In the genomic region with DNA sequence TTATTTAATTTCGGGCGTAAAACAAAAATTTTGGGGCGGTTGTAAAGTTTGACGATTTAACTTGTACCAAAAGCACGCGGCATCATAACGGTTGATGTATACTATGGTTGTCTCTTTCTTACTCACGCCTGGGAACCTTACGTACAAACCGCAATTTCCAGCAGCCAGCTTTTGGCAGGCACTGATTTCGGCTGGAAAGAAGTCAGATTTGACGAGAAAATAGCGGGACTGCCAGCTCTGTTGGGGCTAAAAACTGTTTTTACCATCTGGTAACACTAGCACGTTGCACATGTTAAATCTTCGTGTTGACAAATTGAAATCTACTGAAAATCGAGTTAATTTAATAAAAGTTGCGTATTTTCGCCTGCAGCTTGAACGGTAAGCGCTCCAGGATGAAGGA, we compare ENCODE assay signal across 1 fruit fly cellular context.
TF ChIP-seq lines count a peak whose summit lies in the region.

A gene (minus strand): TSS at position 108 of the 400 bp plus-strand sequence.

TF ChIP-seq in whole organism, embryonic, 481 proteins besides CTCF, POLR2A, EP300 and RAD21 (continued from another document and continues in another):
- TF ChIP-seq CG18011 (GFP tag; optimal IDR thresholded peaks at IDR 0.05; lab: Kevin White, UChicago) (peak; percentile 99), tll (GFP tag; optimal IDR thresholded peaks at IDR 0.05; lab: Kevin White, UChicago) (peak in 1 of 2 experiments; percentile 33), Sox102F (GFP tag; optimal IDR thresholded peaks at IDR 0.05; lab: Kevin White, UChicago) (no peak), CG6272 (GFP tag; IDR thresholded peaks at IDR 0.05; lab: Robert Waterston, UW) (peak; percentile 25; the same call in 1 of the 2 replicates), Sin3A (optimal IDR thresholded peaks at IDR 0.05; lab: Kevin White, UChicago) (peak; percentile 87), ci (GFP tag; IDR thresholded peaks at IDR 0.05; lab: Robert Waterston, UW) (no peak), Taf1 (GFP tag; IDR thresholded peaks at IDR 0.05; lab: Robert Waterston, UW) (no peak), NC2β (GFP tag; optimal IDR thresholded peaks at IDR 0.05; lab: Kevin White, UChicago) (peak; percentile 42), CG4404 (GFP tag; IDR thresholded peaks at IDR 0.05; lab: Robert Waterston, UW) (no peak), CG4424 (GFP tag; optimal IDR thresholded peaks at IDR 0.05; lab: Kevin White, UChicago) (no peak), fd64A (GFP tag; optimal IDR thresholded peaks at IDR 0.05; lab: Kevin White, UChicago) (no peak), cg (GFP tag; optimal IDR thresholded peaks at IDR 0.05; lab: Kevin White, UChicago) (no peak), row (GFP tag; IDR thresholded peaks at IDR 0.05; lab: Robert Waterston, UW) (peak; percentile 74; the same call in 2 of the 3 replicates), Nf-YB (GFP tag; optimal IDR thresholded peaks at IDR 0.05; lab: Kevin White, UChicago) (no peak), CG3281 (GFP tag; optimal IDR thresholded peaks at IDR 0.05; lab: Kevin White, UChicago) (no peak), ttk (GFP tag; IDR thresholded peaks at IDR 0.05; lab: Robert Waterston, UW) (no peak), Gsc (GFP tag; IDR thresholded peaks at IDR 0.05; lab: Robert Waterston, UW) (no peak), tup (GFP tag; optimal IDR thresholded peaks at IDR 0.05; lab: Kevin White, UChicago) (no peak), CG14965 (GFP tag; optimal IDR thresholded peaks at IDR 0.05; lab: Kevin White, UChicago; ENCODE audit: borderline replicate concordance) (no peak), CG17612 (GFP tag; IDR thresholded peaks at IDR 0.05; lab: Robert Waterston, UW) (no peak), CG43689 (GFP tag; IDR thresholded peaks at IDR 0.05; lab: Robert Waterston, UW) (no peak), Dad (GFP tag; optimal IDR thresholded peaks at IDR 0.05; lab: Kevin White, UChicago) (no peak), tgo (GFP tag; IDR thresholded peaks at IDR 0.05; lab: Robert Waterston, UW) (no peak; the same call in 2 of the 3 replicates), CG17912 (GFP tag; optimal IDR thresholded peaks at IDR 0.05; lab: Kevin White, UChicago) (peak; percentile 39), vfl (GFP tag; optimal IDR thresholded peaks at IDR 0.05; lab: Kevin White, UChicago) (no peak), hbn (GFP tag; IDR thresholded peaks at IDR 0.05; lab: Robert Waterston, UW; ENCODE audit: partially characterized antibody) (peak; percentile 42; the same call in 1 of the 2 replicates), chm (GFP tag; IDR thresholded peaks at IDR 0.05; lab: Robert Waterston, UW) (no peak), CG13624 (GFP tag; optimal IDR thresholded peaks at IDR 0.05; lab: Kevin White, UChicago) (no peak), CG8388 (GFP tag; optimal IDR thresholded peaks at IDR 0.05; lab: Kevin White, UChicago) (no peak), CG2116 (GFP tag; optimal IDR thresholded peaks at IDR 0.05; lab: Kevin White, UChicago) (peak; percentile 9), btn (GFP tag; optimal IDR thresholded peaks at IDR 0.05; lab: Kevin White, UChicago) (no peak), CG7786 (GFP tag; optimal IDR thresholded peaks at IDR 0.05; lab: Kevin White, UChicago) (no peak), CG10979 (tag; optimal IDR thresholded peaks at IDR 0.05; lab: Kevin White, UChicago) (no peak), CG9817 (tag; optimal IDR thresholded peaks at IDR 0.05; lab: Kevin White, UChicago) (peak; percentile 7), schlank (tag; optimal IDR thresholded peaks at IDR 0.05; lab: Kevin White, UChicago) (no peak), CG34224 (GFP tag; IDR thresholded peaks at IDR 0.05; lab: Robert Waterston, UW; ENCODE audit: partially characterized antibody) (peak; percentile 54; the same call in 2 of the 3 replicates), CG5953 (GFP tag; IDR thresholded peaks at IDR 0.05; lab: Robert Waterston, UW) (no peak), Ets65A (GFP tag; lab: Kevin White, UChicago) (peak; percentile 87), Lim3 (GFP tag; IDR thresholded peaks at IDR 0.05; lab: Robert Waterston, UW) (no peak), Dek (tag; optimal IDR thresholded peaks at IDR 0.05; lab: Kevin White, UChicago) (no peak), ind (GFP tag; optimal IDR thresholded peaks at IDR 0.05; lab: Kevin White, UChicago) (no peak), Fer1 (GFP tag; optimal IDR thresholded peaks at IDR 0.05; lab: Kevin White, UChicago) (no peak), CG6791 (GFP tag; IDR thresholded peaks at IDR 0.05; lab: Robert Waterston, UW; ENCODE audit: partially characterized antibody) (peak; percentile 59; the same call in 2 of the 3 replicates), Hsf (GFP tag; optimal IDR thresholded peaks at IDR 0.05; lab: Kevin White, UChicago) (no peak), CG9215 (GFP tag; IDR thresholded peaks at IDR 0.05; lab: Robert Waterston, UW) (no peak), z (GFP tag; IDR thresholded peaks at IDR 0.05; lab: Robert Waterston, UW) (no peak), sob (GFP tag; IDR thresholded peaks at IDR 0.05; lab: Robert Waterston, UW) (peak; percentile 51; the same call in 1 of the 2 replicates), ap (GFP tag; IDR thresholded peaks at IDR 0.05; lab: Robert Waterston, UW) (no peak), CG12942 (GFP tag; optimal IDR thresholded peaks at IDR 0.05; lab: Kevin White, UChicago) (no peak), HmgD (GFP tag; optimal IDR thresholded peaks at IDR 0.05; lab: Kevin White, UChicago) (peak; percentile 88), Pdp1 (GFP tag; optimal IDR thresholded peaks at IDR 0.05; lab: Kevin White, UChicago) (no peak), Opbp (GFP tag; IDR thresholded peaks at IDR 0.05; lab: Robert Waterston, UW; ENCODE audit: partially characterized antibody) (peak; percentile 51; the same call in 2 of the 3 replicates), dati (GFP tag; IDR thresholded peaks at IDR 0.05; lab: Robert Waterston, UW) (no peak), CG10147 (GFP tag; optimal IDR thresholded peaks at IDR 0.05; lab: Kevin White, UChicago) (no peak), slp2 (GFP tag; optimal IDR thresholded peaks at IDR 0.05; lab: Kevin White, UChicago) (no peak), stwl (tag; optimal IDR thresholded peaks at IDR 0.05; lab: Kevin White, UChicago) (peak; percentile 99), dysf (GFP tag; IDR thresholded peaks at IDR 0.05; lab: Robert Waterston, UW) (no peak), grau (tag; optimal IDR thresholded peaks at IDR 0.05; lab: Kevin White, UChicago) (no peak), CG1602 (GFP tag; optimal IDR thresholded peaks at IDR 0.05; lab: Kevin White, UChicago) (no peak), Hr3 (GFP tag; optimal IDR thresholded peaks at IDR 0.05; lab: Kevin White, UChicago) (no peak), tna (GFP tag; IDR thresholded peaks at IDR 0.05; lab: Robert Waterston, UW; ENCODE audit: partially characterized antibody) (no peak), NfI (GFP tag; optimal IDR thresholded peaks at IDR 0.05; lab: Kevin White, UChicago) (peak; percentile 18), Scr (GFP tag; IDR thresholded peaks at IDR 0.05; lab: Robert Waterston, UW; ENCODE audit: partially characterized antibody) (peak; percentile 48; the same call in 1 of the 2 replicates), p53 (GFP tag; optimal IDR thresholded peaks at IDR 0.05; lab: Kevin White, UChicago) (peak; percentile 76), gsb (GFP tag; IDR thresholded peaks at IDR 0.05; lab: Robert Waterston, UW) (no peak), dm (GFP tag; optimal IDR thresholded peaks at IDR 0.05; lab: Kevin White, UChicago) (peak; percentile 98), MBD-R2 (GFP tag; IDR thresholded peaks at IDR 0.05; lab: Robert Waterston, UW) (peak; percentile 97), pum (GFP tag; optimal IDR thresholded peaks at IDR 0.05; lab: Kevin White, UChicago) (no peak), vvl (GFP tag; IDR thresholded peaks at IDR 0.05; lab: Robert Waterston, UW) (peak; percentile 58; the same call in 1 of the 2 replicates), CG32772 (GFP tag; IDR thresholded peaks at IDR 0.05; lab: Robert Waterston, UW) (no peak), pfk (GFP tag; optimal IDR thresholded peaks at IDR 0.05; lab: Kevin White, UChicago) (no peak), fd96Cb (tag; optimal IDR thresholded peaks at IDR 0.05; lab: Kevin White, UChicago) (no peak), CG9727 (GFP tag; optimal IDR thresholded peaks at IDR 0.05; lab: Kevin White, UChicago) (peak; percentile 4), gcm (GFP tag; optimal IDR thresholded peaks at IDR 0.05; lab: Kevin White, UChicago) (no peak), CG1792 (GFP tag; optimal IDR thresholded peaks at IDR 0.05; lab: Kevin White, UChicago) (no peak), D19B (GFP tag; optimal IDR thresholded peaks at IDR 0.05; lab: Kevin White, UChicago) (no peak), hb (GFP tag; IDR thresholded peaks at IDR 0.05; lab: Robert Waterston, UW; ENCODE audit: partially characterized antibody) (peak; percentile 16; the same call in 1 of the 3 replicates), E2f2 (GFP tag; IDR thresholded peaks at IDR 0.05; lab: Robert Waterston, UW) (peak; percentile 85), Meics (GFP tag; optimal IDR thresholded peaks at IDR 0.05; lab: Kevin White, UChicago) (peak; percentile 5), bab2 (GFP tag; optimal IDR thresholded peaks at IDR 0.05; lab: Kevin White, UChicago) (no peak), CG9797 (GFP tag; optimal IDR thresholded peaks at IDR 0.05; lab: Kevin White, UChicago) (peak; percentile 78), prd (optimal IDR thresholded peaks at IDR 0.05; lab: Kevin White, UChicago) (no peak), prd (GFP tag; IDR thresholded peaks at IDR 0.05; lab: Robert Waterston, UW) (no peak), Atf3 (GFP tag; optimal IDR thresholded peaks at IDR 0.05; lab: Kevin White, UChicago) (no peak), ase (GFP tag; IDR thresholded peaks at IDR 0.05; lab: Robert Waterston, UW) (no peak), Hmx (GFP tag; optimal IDR thresholded peaks at IDR 0.05; lab: Kevin White, UChicago) (no peak), CG6175 (GFP tag; IDR thresholded peaks at IDR 0.05; lab: Robert Waterston, UW) (no peak), Abd-B (GFP tag; optimal IDR thresholded peaks at IDR 0.05; lab: Kevin White, UChicago) (peak; percentile 59), run (tag; optimal IDR thresholded peaks at IDR 0.05; lab: Kevin White, UChicago) (no peak), nerfin-1 (tag; optimal IDR thresholded peaks at IDR 0.05; lab: Kevin White, UChicago) (no peak), Xbp1 (GFP tag; optimal IDR thresholded peaks at IDR 0.05; lab: Kevin White, UChicago) (peak; percentile 8), Sry-β (GFP tag; optimal IDR thresholded peaks at IDR 0.05; lab: Kevin White, UChicago) (peak; percentile 98), TFAM (GFP tag; optimal IDR thresholded peaks at IDR 0.05; lab: Kevin White, UChicago) (no peak), emc (GFP tag; optimal IDR thresholded peaks at IDR 0.05; lab: Kevin White, UChicago) (no peak), ken (GFP tag; IDR thresholded peaks at IDR 0.05; lab: Robert Waterston, UW) (no peak), CG7372 (GFP tag; IDR thresholded peaks at IDR 0.05; lab: Robert Waterston, UW) (no peak), Atf-2 (GFP tag; optimal IDR thresholded peaks at IDR 0.05; lab: Kevin White, UChicago) (no peak), tin (GFP tag; optimal IDR thresholded peaks at IDR 0.05; lab: Kevin White, UChicago) (no peak), cas (GFP tag; IDR thresholded peaks at IDR 0.05; lab: Robert Waterston, UW) (no peak), Fer2 (tag; optimal IDR thresholded peaks at IDR 0.05; lab: Kevin White, UChicago) (no peak), eve (GFP tag; optimal IDR thresholded peaks at IDR 0.05; lab: Kevin White, UChicago) (no peak), Aef1 (GFP tag; IDR thresholded peaks at IDR 0.05; lab: Robert Waterston, UW) (no peak), CG10209 (GFP tag; optimal IDR thresholded peaks at IDR 0.05; lab: Kevin White, UChicago) (no peak), Fer3 (tag; optimal IDR thresholded peaks at IDR 0.05; lab: Kevin White, UChicago) (no peak), lab (GFP tag; optimal IDR thresholded peaks at IDR 0.05; lab: Kevin White, UChicago) (no peak), Lhr (GFP tag; optimal IDR thresholded peaks at IDR 0.05; lab: Kevin White, UChicago) (peak; percentile 90), al (GFP tag; IDR thresholded peaks at IDR 0.05; lab: Robert Waterston, UW) (no peak), dimm (GFP tag; IDR thresholded peaks at IDR 0.05; lab: Robert Waterston, UW) (no peak), CG15601 (tag; optimal IDR thresholded peaks at IDR 0.05; lab: Kevin White, UChicago) (no peak), ewg (GFP tag; optimal IDR thresholded peaks at IDR 0.05; lab: Kevin White, UChicago) (peak; percentile 30), CG3847 (GFP tag; IDR thresholded peaks at IDR 0.05; lab: Robert Waterston, UW) (peak; percentile 72), CHES-1-like (GFP tag; optimal IDR thresholded peaks at IDR 0.05; lab: Kevin White, UChicago) (peak; percentile 54), CrebB (tag; optimal IDR thresholded peaks at IDR 0.05; lab: Kevin White, UChicago) (no peak), CG13296 (GFP tag; optimal IDR thresholded peaks at IDR 0.05; lab: Kevin White, UChicago) (no peak), D (optimal IDR thresholded peaks at IDR 0.05; lab: Kevin White, UChicago) (no peak), D (GFP tag; optimal IDR thresholded peaks at IDR 0.05; lab: Kevin White, UChicago) (no peak), Bgb (GFP tag; IDR thresholded peaks at IDR 0.05; lab: Robert Waterston, UW; ENCODE audit: partially characterized antibody) (peak; percentile 69; the same call in 1 of the 2 replicates), Vsx1 (GFP tag; optimal IDR thresholded peaks at IDR 0.05; lab: Kevin White, UChicago) (no peak), Camta (GFP tag; optimal IDR thresholded peaks at IDR 0.05; lab: Kevin White, UChicago) (no peak), Bdp1 (GFP tag; optimal IDR thresholded peaks at IDR 0.05; lab: Kevin White, UChicago) (no peak), CG1529 (GFP tag; optimal IDR thresholded peaks at IDR 0.05; lab: Kevin White, UChicago) (no peak), CG12659 (GFP tag; optimal IDR thresholded peaks at IDR 0.05; lab: Kevin White, UChicago) (peak; percentile 72), CG6654 (GFP tag; optimal IDR thresholded peaks at IDR 0.05; lab: Kevin White, UChicago) (no peak), dmrt99B (tag; optimal IDR thresholded peaks at IDR 0.05; lab: Kevin White, UChicago) (no peak), klu (GFP tag; IDR thresholded peaks at IDR 0.05; lab: Robert Waterston, UW) (no peak), CG18262 (tag; optimal IDR thresholded peaks at IDR 0.05; lab: Kevin White, UChicago) (no peak), ATbp (GFP tag; optimal IDR thresholded peaks at IDR 0.05; lab: Kevin White, UChicago) (no peak), CG4328 (GFP tag; optimal IDR thresholded peaks at IDR 0.05; lab: Kevin White, UChicago) (no peak), CG1832 (GFP tag; optimal IDR thresholded peaks at IDR 0.05; lab: Kevin White, UChicago) (peak; percentile 72), HmgZ (tag; optimal IDR thresholded peaks at IDR 0.05; lab: Kevin White, UChicago) (peak; percentile 75)
